Fruit fly (Drosophila melanogaster) whole organism, embryonic: ENCODE measurements around the gene CAHbeta.
A peak's percentile ranks its signal among the peaks of the same experiment; 100 is the strongest.

ENCODE experiments used
- ATbp ChIP-seq: fragments of 200-800 bp; sonication (Bioruptor generic); optimal IDR thresholded peaks from 2 replicates; lab custom pipeline; 2017; ENCODE audit warnings: missing biosample characterization, mild to moderate bottlenecking, missing genetic modification characterization, missing genetic modification reagents
- Atf-2 ChIP-seq: fragments of 200-800 bp; sonication (Bioruptor generic); optimal IDR thresholded peaks from 2 replicates; lab custom pipeline; 2016; ENCODE audit warnings: missing biosample characterization, missing genetic modification characterization
- Atf3 ChIP-seq: fragments of 200-800 bp; sonication (Bioruptor generic); optimal IDR thresholded peaks from 3 replicates; lab custom pipeline; 2016; ENCODE audit warnings: missing biosample characterization, missing genetic modification characterization
- Awh ChIP-seq: fragments of 200-800 bp; sonication (Bioruptor generic); IDR thresholded peaks from 2 replicates; pipeline ENCODE4, ENCODE4 v1.3.6; 2022; ENCODE audit warnings: missing biosample characterization, missing genetic modification characterization
- B-H2 ChIP-seq: fragments of 200-800 bp; sonication (Bioruptor generic); optimal IDR thresholded peaks from 2 replicates; lab custom pipeline; 2018; ENCODE audit warnings: missing biosample characterization, mild to moderate bottlenecking, missing genetic modification characterization
- BtbVII ChIP-seq: fragments of 200-800 bp; sonication (Bioruptor generic); optimal IDR thresholded peaks from 3 replicates; lab custom pipeline; 2017; ENCODE audit warnings: missing biosample characterization, mild to moderate bottlenecking, missing genetic modification characterization
- CG10321 ChIP-seq: fragments of 200-800 bp; sonication (Bioruptor generic); IDR thresholded peaks from 2 replicates; pipeline ENCODE4 v1.3.6; 2022; ENCODE audit warnings: missing biosample characterization, missing genetic modification characterization
- CG11695 ChIP-seq: fragments of 200-800 bp; sonication (Bioruptor generic); IDR thresholded peaks from 3 replicates; pipeline ENCODE4 v1.3.6; 2022; ENCODE audit warnings: missing biosample characterization, missing genetic modification characterization
- CG1603 ChIP-seq: fragments of 200-800 bp; sonication (Bioruptor generic); optimal IDR thresholded peaks from 2 replicates; lab custom pipeline; 2019; ENCODE audit warnings: missing biosample characterization, mild to moderate bottlenecking, missing genetic modification characterization, moderate library complexity
- CG31441 ChIP-seq: fragments of 200-800 bp; sonication (Bioruptor generic); IDR thresholded peaks from 2 replicates; pipeline ENCODE4 v1.3.6; 2022; ENCODE audit warnings: missing biosample characterization, missing genetic modification characterization
- CG4854 ChIP-seq: fragments of 200-800 bp; sonication (Bioruptor generic); optimal IDR thresholded peaks from 2 replicates; lab custom pipeline; 2016; ENCODE audit warnings: missing biosample characterization, missing genetic modification characterization, inconsistent platforms
- CG6254 ChIP-seq: fragments of 200-800 bp; sonication (Bioruptor generic); optimal IDR thresholded peaks from 3 replicates; lab custom pipeline; 2017; ENCODE audit warnings: mild to moderate bottlenecking, missing biosample characterization, missing genetic modification reagents, missing genetic modification characterization
- CG6854 ChIP-seq: fragments of 200-800 bp; sonication (Bioruptor generic); optimal IDR thresholded peaks from 3 replicates; lab custom pipeline; 2017; ENCODE audit warnings: missing biosample characterization, mild to moderate bottlenecking, missing genetic modification characterization
- CG7556 ChIP-seq: fragments of 200-800 bp; sonication (Bioruptor generic); optimal IDR thresholded peaks from 2 replicates; lab custom pipeline; 2017; ENCODE audit warnings: missing biosample characterization, mild to moderate bottlenecking, missing genetic modification characterization
- CG8089 ChIP-seq: fragments of 200-800 bp; sonication (Bioruptor generic); optimal IDR thresholded peaks from 3 replicates; lab custom pipeline; 2016; ENCODE audit warnings: missing biosample characterization, missing genetic modification characterization
- CG8281 ChIP-seq: fragments of 200-800 bp; sonication (Bioruptor generic); optimal IDR thresholded peaks from 2 replicates; lab custom pipeline; 2018; ENCODE audit warnings: missing biosample characterization, mild to moderate bottlenecking, missing genetic modification characterization, moderate library complexity
- D19B ChIP-seq: fragments of 200-800 bp; sonication (Bioruptor generic); optimal IDR thresholded peaks from 2 replicates; lab custom pipeline; 2017; ENCODE audit warnings: missing biosample characterization, mild to moderate bottlenecking, missing genetic modification characterization
- Drgx ChIP-seq: fragments of 200-800 bp; sonication (Bioruptor generic); IDR thresholded peaks from 2 replicates; pipeline ENCODE4 v1.3.6; 2022; ENCODE audit warnings: missing biosample characterization, missing genetic modification characterization
- H2.0 ChIP-seq: fragments of 200-800 bp; sonication (Bioruptor generic); IDR thresholded peaks from 2 replicates; pipeline ENCODE4 v1.3.6; 2022; ENCODE audit warnings: missing biosample characterization, missing genetic modification characterization
- HLH54F ChIP-seq: fragments of 200-800 bp; sonication (Bioruptor generic); optimal IDR thresholded peaks from 3 replicates; lab custom pipeline; 2016; ENCODE audit warnings: missing biosample characterization, missing genetic modification characterization
- Hr78 ChIP-seq, 2 experiments: fragments of 200-800 bp in 1 of 2; fragments of >200 bp in 1 of 2; sonication (Bioruptor generic) in 1 of 2; optimal IDR thresholded peaks; 2 replicates each; lab custom pipeline; 2017 to 2019; ENCODE audit warnings: missing biosample characterization in 2 of 2, missing genetic modification characterization in 2 of 2, mild to moderate bottlenecking in 1 of 2, moderate library complexity in 1 of 2
- Max ChIP-seq: fragments of 200-800 bp; sonication (Bioruptor generic); optimal IDR thresholded peaks from 2 replicates; lab custom pipeline; 2016; ENCODE audit warnings: missing biosample characterization, mild to moderate bottlenecking, missing genetic modification characterization
- Nf-YB ChIP-seq: fragments of 200-800 bp; sonication (Bioruptor generic); optimal IDR thresholded peaks from 3 replicates; lab custom pipeline; 2019; ENCODE audit warnings: missing biosample characterization, mild to moderate bottlenecking, missing genetic modification characterization, moderate library complexity
- Rx ChIP-seq: fragments of 200-800 bp; sonication (Bioruptor generic); IDR thresholded peaks from 2 replicates; pipeline ENCODE4 v1.3.6; 2022; ENCODE audit warnings: missing biosample characterization, missing genetic modification characterization
- Sin3A ChIP-seq: fragments of >200 bp; optimal IDR thresholded peaks from 2 replicates; lab custom pipeline; 2018
- Six4 ChIP-seq: fragments of 200-800 bp; sonication (Bioruptor generic); optimal IDR thresholded peaks from 2 replicates; lab custom pipeline; 2016; ENCODE audit warnings: missing biosample characterization, missing genetic modification characterization
- Sox102F ChIP-seq: fragments of 200-800 bp; sonication (Bioruptor generic); optimal IDR thresholded peaks from 2 replicates; lab custom pipeline; 2018; ENCODE audit warnings: missing biosample characterization, mild to moderate bottlenecking, missing genetic modification characterization, moderate library complexity
- Taf1 ChIP-seq: fragments of 200-800 bp; sonication (Bioruptor generic); IDR thresholded peaks from 2 replicates; pipeline ENCODE4 v1.3.6; 2022; ENCODE audit warnings: missing biosample characterization, missing genetic modification characterization
- Tbp ChIP-seq: fragments of >200 bp; optimal IDR thresholded peaks from 2 replicates; lab custom pipeline; 2018; ENCODE audit warnings: missing biosample characterization, missing genetic modification characterization
- Trl ChIP-seq, 3 experiments: fragments of >200 bp in 2 of 3; fragments of 200-800 bp in 1 of 3; sonication (Bioruptor generic) in 1 of 3; optimal IDR thresholded peaks; 2 replicates in 1 of 3; 3 replicates in 2 of 3; lab custom pipeline; 2016 to 2017; ENCODE audit warnings: missing biosample characterization in 1 of 3, missing genetic modification characterization in 1 of 3
- ab ChIP-seq: fragments of 200-800 bp; sonication (Bioruptor generic); optimal IDR thresholded peaks from 2 replicates; lab custom pipeline; 2016; ENCODE audit warnings: missing biosample characterization, missing genetic modification characterization
- cad ChIP-seq: fragments of >200 bp; optimal IDR thresholded peaks from 2 replicates; lab custom pipeline; 2017; ENCODE audit warnings: missing biosample characterization, missing genetic modification characterization
- crc ChIP-seq: fragments of 200-800 bp; sonication (Bioruptor generic); optimal IDR thresholded peaks from 2 replicates; lab custom pipeline; 2016; ENCODE audit warnings: missing biosample characterization, missing genetic modification characterization
- dan ChIP-seq: fragments of 200-800 bp; sonication (Bioruptor generic); IDR thresholded peaks from 2 replicates; pipeline ENCODE4 v1.3.6; 2022; ENCODE audit warnings: missing biosample characterization, missing genetic modification characterization
- disco-r ChIP-seq: fragments of 200-800 bp; sonication (Bioruptor generic); optimal IDR thresholded peaks from 2 replicates; lab custom pipeline; 2016; ENCODE audit warnings: missing biosample characterization, missing genetic modification characterization
- fru ChIP-seq: fragments of >200 bp; optimal IDR thresholded peaks from 2 replicates; lab custom pipeline; 2017
- grn ChIP-seq: fragments of 200-800 bp; sonication (Bioruptor generic); optimal IDR thresholded peaks from 3 replicates; lab custom pipeline; 2017; ENCODE audit warnings: missing biosample characterization, missing genetic modification characterization
- gsb-n ChIP-seq: fragments of 200-800 bp; sonication (Bioruptor generic); optimal IDR thresholded peaks from 3 replicates; lab custom pipeline; 2018; ENCODE audit warnings: missing biosample characterization, mild to moderate bottlenecking, missing genetic modification characterization
- gt ChIP-seq: fragments of 200-800 bp; sonication (Bioruptor generic); IDR thresholded peaks from 2 replicates; pipeline ENCODE4 v1.3.6; 2022; ENCODE audit warnings: missing biosample characterization, missing genetic modification characterization
- h ChIP-seq: fragments of >200 bp; optimal IDR thresholded peaks from 2 replicates; lab custom pipeline; 2017
- ham ChIP-seq: fragments of 200-800 bp; sonication (Bioruptor generic); IDR thresholded peaks from 2 replicates; pipeline ENCODE4 v1.3.6; 2022; ENCODE audit warnings: missing biosample characterization, missing genetic modification characterization
- insv ChIP-seq, 2 experiments: fragments of 200-800 bp; sonication (Bioruptor generic); optimal IDR thresholded peaks; 3 replicates each; lab custom pipeline; 2016 to 2018; ENCODE audit warnings: missing biosample characterization in 2 of 2, missing genetic modification characterization in 2 of 2
- jumu ChIP-seq: fragments of 200-800 bp; sonication (Bioruptor generic); optimal IDR thresholded peaks from 3 replicates; lab custom pipeline; 2016; ENCODE audit warnings: missing biosample characterization, missing genetic modification characterization
- kay ChIP-seq: fragments of 200-800 bp; sonication (Bioruptor generic); optimal IDR thresholded peaks from 2 replicates; lab custom pipeline; 2016; ENCODE audit warnings: missing biosample characterization, missing genetic modification characterization
- mirr ChIP-seq: fragments of 200-800 bp; sonication (Bioruptor generic); optimal IDR thresholded peaks from 3 replicates; lab custom pipeline; 2018; ENCODE audit warnings: missing biosample characterization, mild to moderate bottlenecking, missing genetic modification characterization
- sc ChIP-seq, 3 experiments: fragments of >200 bp in 2 of 3; fragments of 200-800 bp in 1 of 3; sonication (Bioruptor generic) in 1 of 3; optimal IDR thresholded peaks; 2 replicates in 2 of 3; 3 replicates in 1 of 3; lab custom pipeline; 2017; ENCODE audit warnings: mild to moderate bottlenecking in 1 of 3, missing biosample characterization in 1 of 3, missing genetic modification characterization in 1 of 3, missing genetic modification reagents in 1 of 3
- tll ChIP-seq, 2 experiments: fragments of 200-800 bp in 1 of 2; fragments of >200 bp in 1 of 2; sonication (Bioruptor generic) in 1 of 2; optimal IDR thresholded peaks; 2 replicates each; lab custom pipeline; 2017 to 2019; ENCODE audit warnings: missing biosample characterization in 2 of 2, missing genetic modification characterization in 2 of 2, mild to moderate bottlenecking in 1 of 2, moderate library complexity in 1 of 2
- ttk ChIP-seq: fragments of 200-800 bp; sonication (Bioruptor generic); IDR thresholded peaks from 2 replicates; pipeline ENCODE4 v2.1.2; 2022; ENCODE audit warnings: missing biosample characterization, missing genetic modification characterization
- tup ChIP-seq: fragments of 200-800 bp; sonication (Bioruptor generic); optimal IDR thresholded peaks from 2 replicates; lab custom pipeline; 2016; ENCODE audit warnings: missing biosample characterization, mild to moderate bottlenecking, missing genetic modification characterization, moderate library complexity
- tx ChIP-seq: fragments of 200-800 bp; sonication (Bioruptor generic); optimal IDR thresholded peaks from 2 replicates; lab custom pipeline; 2016; ENCODE audit warnings: missing biosample characterization, missing genetic modification characterization
- usp ChIP-seq: fragments of >200 bp; optimal IDR thresholded peaks from 2 replicates; lab custom pipeline; 2017; ENCODE audit warnings: missing biosample characterization, missing genetic modification characterization
- zfh2 ChIP-seq: fragments of 200-800 bp; sonication (Bioruptor generic); optimal IDR thresholded peaks from 2 replicates; lab custom pipeline; 2016; ENCODE audit warnings: missing biosample characterization, missing genetic modification characterization

CAHbeta gene

dm6 chr3R:9003600-9004223 is 23.1 kb downstream of the CAHbeta start, which contains the start of the genes CG31100 and CG11980 (continued):
- no peak for TF ChIP-seq Awh (GFP tag; lab: Robert Waterston, UW)
- TF ChIP-seq crc: no peak
- no peak for TF ChIP-seq CG8089 (GFP tag; lab: Kevin White, UChicago)
- no peak for TF ChIP-seq HLH54F (GFP tag; lab: Kevin White, UChicago)
- TF ChIP-seq BtbVII: no peak
- no peak for TF ChIP-seq tx
- no peak for TF ChIP-seq CG10321
- TF ChIP-seq gsb-n (tag; lab: Kevin White, UChicago): no peak
- TF ChIP-seq Trl (optimal IDR thresholded peaks at IDR 0.05; lab: Kevin White, UChicago): no peak
- no peak for TF ChIP-seq Trl (GFP tag; optimal IDR thresholded peaks at IDR 0.05; lab: Kevin White, UChicago)
- no peak for TF ChIP-seq grn
- TF ChIP-seq Six4: no peak
- TF ChIP-seq Drgx (GFP tag; lab: Robert Waterston, UW): no peak
- no peak for TF ChIP-seq CG6854 (GFP tag; lab: Kevin White, UChicago)
- no peak for TF ChIP-seq disco-r (GFP tag; lab: Kevin White, UChicago)
- no peak for TF ChIP-seq D19B (GFP tag; lab: Kevin White, UChicago)
- no peak for TF ChIP-seq CG7556 (GFP tag; lab: Kevin White, UChicago)
- no peak for TF ChIP-seq ab (GFP tag; lab: Kevin White, UChicago)
- TF ChIP-seq kay (GFP tag; lab: Kevin White, UChicago): no peak
- no peak for TF ChIP-seq tll (GFP tag; optimal IDR thresholded peaks at IDR 0.05; lab: Kevin White, UChicago)
- no peak for TF ChIP-seq cad (GFP tag; lab: Kevin White, UChicago)
- no peak for TF ChIP-seq usp
- no peak for TF ChIP-seq tup (GFP tag; lab: Kevin White, UChicago)
- TF ChIP-seq jumu: no peak
- TF ChIP-seq mirr (GFP tag; lab: Kevin White, UChicago): no peak
- TF ChIP-seq CG1603: peak; percentile 55
- no peak for TF ChIP-seq H2.0
- TF ChIP-seq CG31441 (GFP tag; lab: Robert Waterston, UW): no peak
- TF ChIP-seq gt (GFP tag; lab: Robert Waterston, UW): no peak
- TF ChIP-seq Taf1: no peak
- no peak for TF ChIP-seq ATbp (GFP tag; lab: Kevin White, UChicago)
- TF ChIP-seq zfh2 (GFP tag; lab: Kevin White, UChicago): no peak
- no peak for TF ChIP-seq h (lab: Kevin White, UChicago)
- no peak for TF ChIP-seq ttk (GFP tag; lab: Robert Waterston, UW)
- TF ChIP-seq CG8281 (tag; lab: Kevin White, UChicago): no peak
- TF ChIP-seq dan (GFP tag; lab: Robert Waterston, UW): no peak
- no peak for TF ChIP-seq ham (GFP tag; lab: Robert Waterston, UW)
- no peak for TF ChIP-seq fru (lab: Kevin White, UChicago)
- no peak for TF ChIP-seq Hr78 (GFP tag; optimal IDR thresholded peaks at IDR 0.05; lab: Kevin White, UChicago)
- no peak for TF ChIP-seq Nf-YB (GFP tag; lab: Kevin White, UChicago)
- TF ChIP-seq Atf-2: no peak
- TF ChIP-seq Rx (GFP tag; lab: Robert Waterston, UW): no peak
- no peak for TF ChIP-seq CG6254 (GFP tag; lab: Kevin White, UChicago)
- TF ChIP-seq Sin3A: peak; percentile 13
- no peak for TF ChIP-seq insv (GFP tag; optimal IDR thresholded peaks at IDR 0.05; lab: Kevin White, UChicago)
- TF ChIP-seq CG4854 (GFP tag; lab: Kevin White, UChicago): no peak
- no peak for TF ChIP-seq Sox102F (GFP tag; lab: Kevin White, UChicago)
- TF ChIP-seq Tbp (GFP tag; lab: Kevin White, UChicago): no peak
- TF ChIP-seq Atf3 (GFP tag; lab: Kevin White, UChicago): no peak
- peak; percentile 13 for TF ChIP-seq Max (GFP tag; lab: Kevin White, UChicago)
- TF ChIP-seq sc (optimal IDR thresholded peaks at IDR 0.05; lab: Kevin White, UChicago): no peak
- TF ChIP-seq sc (GFP tag; optimal IDR thresholded peaks at IDR 0.05; lab: Kevin White, UChicago): no peak
- TF ChIP-seq CG11695 (GFP tag; lab: Robert Waterston, UW): no peak
- TF ChIP-seq B-H2 (GFP tag; lab: Kevin White, UChicago): no peak
